Fruit fly (Drosophila melanogaster) whole organism, prepupa: ENCODE data around the gene Acp24A4.

Experiments
- CG10631 ChIP-seq: fragments of 200-800 bp; sonication (Bioruptor generic); optimal IDR thresholded peaks from 2 replicates; lab custom pipeline; 2016; ENCODE audit warnings: missing biosample characterization, missing genetic modification characterization
- CG10669 ChIP-seq: fragments of 200-800 bp; sonication (Bioruptor generic); optimal IDR thresholded peaks from 3 replicates; lab custom pipeline; 2018; ENCODE audit warnings: missing biosample characterization, mild to moderate bottlenecking, missing genetic modification characterization, moderate library complexity
- CG11762 ChIP-seq: fragments of 200-800 bp; sonication (Bioruptor generic); optimal IDR thresholded peaks from 3 replicates; lab custom pipeline; 2016; ENCODE audit warnings: missing biosample characterization, missing genetic modification characterization; ENCODE audit not compliant: insufficient read depth
- CG11902 ChIP-seq: fragments of 200-800 bp; sonication (Bioruptor generic); optimal IDR thresholded peaks from 3 replicates; lab custom pipeline; 2016; ENCODE audit warnings: missing biosample characterization, missing genetic modification characterization
- CG15336 ChIP-seq: fragments of 200-800 bp; sonication (Bioruptor generic); IDR thresholded peaks from 2 replicates; pipeline ENCODE4 v1.3.6; 2022; ENCODE audit warnings: missing biosample characterization, missing genetic modification characterization
- CG1621 ChIP-seq: fragments of 200-800 bp; sonication (Bioruptor generic); optimal IDR thresholded peaks from 3 replicates; lab custom pipeline; 2018; ENCODE audit warnings: missing biosample characterization, mild to moderate bottlenecking, missing genetic modification characterization
- CG16779 ChIP-seq: fragments of 200-800 bp; sonication (Bioruptor generic); optimal IDR thresholded peaks from 3 replicates; lab custom pipeline; 2017; ENCODE audit warnings: missing biosample characterization, mild to moderate bottlenecking, missing genetic modification characterization
- CG3032 ChIP-seq: fragments of 200-800 bp; optimal IDR thresholded peaks from 2 replicates; lab custom pipeline; 2019; ENCODE audit warnings: missing biosample characterization, mild to moderate bottlenecking, missing genetic modification characterization, moderate library complexity
- CG31627 ChIP-seq: fragments of 200-800 bp; sonication (Bioruptor generic); optimal IDR thresholded peaks from 3 replicates; lab custom pipeline; 2016; ENCODE audit warnings: missing biosample characterization, missing genetic modification characterization
- CG32006 ChIP-seq: fragments of 200-800 bp; sonication (Bioruptor generic); optimal IDR thresholded peaks from 3 replicates; lab custom pipeline; 2017; ENCODE audit warnings: missing biosample characterization, mild to moderate bottlenecking, missing genetic modification characterization
- CG34406 ChIP-seq: fragments of 200-800 bp; sonication (Bioruptor generic); optimal IDR thresholded peaks from 3 replicates; lab custom pipeline; 2016; ENCODE audit warnings: missing biosample characterization, missing genetic modification characterization
- CG4318 ChIP-seq: fragments of 200-800 bp; sonication (Bioruptor generic); optimal IDR thresholded peaks from 3 replicates; lab custom pipeline; 2017; ENCODE audit warnings: missing biosample characterization, mild to moderate bottlenecking, missing genetic modification characterization
- CG6163 ChIP-seq: fragments of 200-800 bp; sonication (Bioruptor generic); IDR thresholded peaks from 3 replicates; pipeline ENCODE4 v1.3.6; 2022; ENCODE audit warnings: missing biosample characterization, missing genetic modification characterization
- CG6276 ChIP-seq: fragments of 200-800 bp; sonication (Bioruptor generic); optimal IDR thresholded peaks from 2 replicates; lab custom pipeline; 2017; ENCODE audit warnings: missing biosample characterization, mild to moderate bottlenecking, missing genetic modification characterization
- CG6792 ChIP-seq: fragments of 200-800 bp; sonication (Bioruptor generic); optimal IDR thresholded peaks from 3 replicates; lab custom pipeline; 2016; ENCODE audit warnings: missing biosample characterization, missing genetic modification characterization
- CG6808 ChIP-seq: fragments of 200-800 bp; sonication (Bioruptor generic); optimal IDR thresholded peaks from 3 replicates; lab custom pipeline; 2017; ENCODE audit warnings: missing biosample characterization, missing genetic modification characterization, mild to moderate bottlenecking, moderate library complexity, missing genetic modification reagents
- CG6854 ChIP-seq: fragments of 200-800 bp; sonication (Bioruptor generic); optimal IDR thresholded peaks from 2 replicates; lab custom pipeline; 2017; ENCODE audit warnings: missing biosample characterization, mild to moderate bottlenecking, missing genetic modification characterization
- CG7368 ChIP-seq: fragments of 200-800 bp; sonication (Bioruptor generic); optimal IDR thresholded peaks from 3 replicates; lab custom pipeline; 2016; ENCODE audit warnings: missing biosample characterization, missing genetic modification characterization
- CG8119 ChIP-seq: fragments of 200-800 bp; sonication (Bioruptor generic); IDR thresholded peaks from 3 replicates; pipeline ENCODE4 v1.3.6; 2022; ENCODE audit warnings: missing biosample characterization, missing genetic modification characterization
- CG8319 ChIP-seq: fragments of 200-800 bp; sonication (Bioruptor generic); optimal IDR thresholded peaks from 3 replicates; lab custom pipeline; 2016; ENCODE audit warnings: missing biosample characterization, missing genetic modification characterization
- CG8632 ChIP-seq: fragments of 200-800 bp; sonication (Bioruptor generic); optimal IDR thresholded peaks from 3 replicates; lab custom pipeline; 2016; ENCODE audit warnings: missing biosample characterization, missing genetic modification characterization
- CG9139 ChIP-seq: fragments of 200-800 bp; sonication (Bioruptor generic); optimal IDR thresholded peaks from 3 replicates; lab custom pipeline; 2017; ENCODE audit warnings: missing biosample characterization, mild to moderate bottlenecking, missing genetic modification characterization
- Eip75B ChIP-seq: fragments of 200-800 bp; sonication (Bioruptor generic); optimal IDR thresholded peaks from 3 replicates; lab custom pipeline; 2016; ENCODE audit warnings: missing biosample characterization, missing genetic modification characterization
- Eip78C ChIP-seq: fragments of 200-800 bp; sonication (Bioruptor generic); peaks from one replicate; lab custom pipeline; 2016; ENCODE audit warnings: missing biosample characterization, missing genetic modification characterization
- Eip93F ChIP-seq: fragments of 200-800 bp; sonication (Bioruptor generic); optimal IDR thresholded peaks from 2 replicates; lab custom pipeline; 2016; ENCODE audit warnings: missing biosample characterization, mild to moderate bottlenecking, missing genetic modification characterization
- Ets21C ChIP-seq: fragments of 200-800 bp; sonication (Bioruptor generic); optimal IDR thresholded peaks from 3 replicates; lab custom pipeline; 2016; ENCODE audit warnings: missing biosample characterization, missing genetic modification characterization
- Ets96B ChIP-seq: fragments of 200-800 bp; optimal IDR thresholded peaks from 2 replicates; lab custom pipeline; 2019; ENCODE audit warnings: missing biosample characterization, mild to moderate bottlenecking, missing genetic modification characterization, moderate library complexity
- Gug ChIP-seq: fragments of 200-800 bp; sonication (Bioruptor generic); IDR thresholded peaks from 2 replicates; pipeline ENCODE4 v1.3.6; 2022; ENCODE audit warnings: missing biosample characterization, missing genetic modification characterization
- Hr38 ChIP-seq: sonication (Bioruptor generic); optimal IDR thresholded peaks from 2 replicates; lab custom pipeline; 2016; ENCODE audit warnings: missing biosample characterization, missing genetic modification characterization
- Hr39 ChIP-seq: fragments of 200-800 bp; sonication (Bioruptor generic); optimal IDR thresholded peaks from 2 replicates; lab custom pipeline; 2016; ENCODE audit warnings: missing biosample characterization, missing genetic modification characterization
- Hr4 ChIP-seq: fragments of 200-800 bp; sonication (Bioruptor generic); optimal IDR thresholded peaks from 3 replicates; lab custom pipeline; 2016; ENCODE audit warnings: missing biosample characterization, missing genetic modification characterization
- Lpt ChIP-seq: fragments of 200-800 bp; sonication (Bioruptor generic); optimal IDR thresholded peaks from 3 replicates; lab custom pipeline; 2016; ENCODE audit warnings: missing biosample characterization, missing genetic modification characterization
- OdsH ChIP-seq: fragments of 200-800 bp; sonication (Bioruptor generic); optimal IDR thresholded peaks from 3 replicates; lab custom pipeline; 2016; ENCODE audit warnings: missing biosample characterization, missing genetic modification characterization
- Smox ChIP-seq: fragments of 200-800 bp; sonication (Bioruptor generic); optimal IDR thresholded peaks from 3 replicates; lab custom pipeline; 2016; ENCODE audit warnings: missing biosample characterization, missing genetic modification characterization
- Sox102F ChIP-seq: fragments of 200-800 bp; sonication (Bioruptor generic); optimal IDR thresholded peaks from 2 replicates; lab custom pipeline; 2016; ENCODE audit warnings: missing biosample characterization, mild to moderate bottlenecking, missing genetic modification characterization
- Sox14 ChIP-seq: fragments of 200-800 bp; sonication (Bioruptor generic); optimal IDR thresholded peaks from 3 replicates; lab custom pipeline; 2016; ENCODE audit warnings: missing biosample characterization, missing genetic modification characterization
- Sox15 ChIP-seq: fragments of 200-800 bp; sonication (Bioruptor generic); optimal IDR thresholded peaks from 3 replicates; lab custom pipeline; 2016; ENCODE audit warnings: missing biosample characterization, missing genetic modification characterization
- cyc ChIP-seq: fragments of 200-800 bp; sonication (Bioruptor generic); optimal IDR thresholded peaks from 3 replicates; lab custom pipeline; 2016; ENCODE audit warnings: missing biosample characterization, missing genetic modification characterization
- dac ChIP-seq: fragments of 200-800 bp; sonication (Bioruptor generic); optimal IDR thresholded peaks from 2 replicates; lab custom pipeline; 2017; ENCODE audit warnings: missing biosample characterization, mild to moderate bottlenecking, missing genetic modification characterization
- dsx ChIP-seq: fragments of 200-800 bp; optimal IDR thresholded peaks from 3 replicates; lab custom pipeline; 2019; ENCODE audit warnings: missing biosample characterization, mild to moderate bottlenecking, missing genetic modification characterization, moderate library complexity; ENCODE audit not compliant: poor library complexity, severe bottlenecking
- esn ChIP-seq: fragments of 200-800 bp; sonication (Bioruptor generic); optimal IDR thresholded peaks from 2 replicates; lab custom pipeline; 2016; ENCODE audit warnings: missing biosample characterization, mild to moderate bottlenecking, missing genetic modification characterization, moderate library complexity
- fd59A ChIP-seq: fragments of 200-800 bp; sonication (Bioruptor generic); optimal IDR thresholded peaks from 2 replicates; lab custom pipeline; 2017; ENCODE audit warnings: missing biosample characterization, mild to moderate bottlenecking, missing genetic modification characterization, missing genetic modification reagents
- fd85E ChIP-seq: fragments of 200-800 bp; sonication (Bioruptor generic); optimal IDR thresholded peaks from 3 replicates; lab custom pipeline; 2016; ENCODE audit warnings: missing biosample characterization, missing genetic modification characterization
- lz ChIP-seq: fragments of 200-800 bp; sonication (Bioruptor generic); optimal IDR thresholded peaks from 3 replicates; lab custom pipeline; 2016; ENCODE audit warnings: missing biosample characterization, missing genetic modification characterization
- pdm3 ChIP-seq: fragments of 200-800 bp; sonication (Bioruptor generic); optimal IDR thresholded peaks from 3 replicates; lab custom pipeline; 2016; ENCODE audit warnings: missing biosample characterization, missing genetic modification characterization
- salr ChIP-seq, 2 experiments: fragments of 200-800 bp; sonication (Bioruptor generic); optimal IDR thresholded peaks; 3 replicates each; lab custom pipeline; 2016 to 2018; ENCODE audit warnings: missing biosample characterization in 2 of 2, missing genetic modification characterization in 2 of 2, mild to moderate bottlenecking in 1 of 2
- spab ChIP-seq: fragments of 200-800 bp; sonication (Bioruptor generic); optimal IDR thresholded peaks from 2 replicates; lab custom pipeline; 2017; ENCODE audit warnings: missing biosample characterization, mild to moderate bottlenecking, missing genetic modification characterization, missing genetic modification reagents
- ss ChIP-seq, 2 experiments: fragments of 200-800 bp; sonication (Bioruptor generic); optimal IDR thresholded peaks; 2 replicates in 1 of 2; 3 replicates in 1 of 2; lab custom pipeline; 2017 to 2018; ENCODE audit warnings: mild to moderate bottlenecking in 2 of 2, missing biosample characterization in 2 of 2, missing genetic modification characterization in 2 of 2, moderate library complexity in 1 of 2
- svp ChIP-seq: fragments of 200-800 bp; sonication (Bioruptor generic); peaks from one replicate; lab custom pipeline; 2016; ENCODE audit warnings: missing biosample characterization, missing genetic modification characterization
- topi ChIP-seq: fragments of 200-800 bp; sonication (Bioruptor generic); optimal IDR thresholded peaks from 3 replicates; lab custom pipeline; 2016; ENCODE audit warnings: missing biosample characterization, missing genetic modification characterization
- vri ChIP-seq: fragments of 200-800 bp; sonication (Bioruptor generic); optimal IDR thresholded peaks from 3 replicates; lab custom pipeline; 2016; ENCODE audit warnings: missing biosample characterization, mild to moderate bottlenecking, missing genetic modification characterization

Gene Acp24A4

dm6 chr2L:3657349-3658142 lies 36.2 kb downstream of the Acp24A4 start:
- TF ChIP-seq svp (GFP tag; lab: Kevin White, UChicago) (no peak), CG8119 (peak; percentile 75), Smox (no peak), dac (GFP tag; lab: Kevin White, UChicago) (no peak), CG10631 (GFP tag; lab: Kevin White, UChicago) (peak; percentile 32), Gug (0 out of 2 replicates have a peak, but pooled peaks have one; percentile 8), CG10669 (GFP tag; lab: Kevin White, UChicago) (no peak), CG6792 (GFP tag; lab: Kevin White, UChicago) (no peak), CG4318 (peak; percentile 0), CG9139 (no peak), Eip78C (peak; percentile 60), CG6276 (GFP tag; lab: Kevin White, UChicago) (no peak), Ets96B (peak; percentile 22), Eip93F (GFP tag; lab: Kevin White, UChicago) (no peak), CG11902 (GFP tag; lab: Kevin White, UChicago) (no peak), CG6163 (GFP tag; lab: Robert Waterston, UW) (0 out of 3 replicates have a peak, but pooled peaks have one; percentile 17), CG6808 (GFP tag; lab: Kevin White, UChicago) (no peak), Lpt (GFP tag; lab: Kevin White, UChicago) (peak; percentile 8), CG3032 (tag; lab: Kevin White, UChicago) (peak; percentile 28), fd85E (no peak), salr (GFP tag; optimal IDR thresholded peaks at IDR 0.05; lab: Kevin White, UChicago) (no peak), dsx (GFP tag; lab: Kevin White, UChicago) (no peak), cyc (GFP tag; lab: Kevin White, UChicago) (peak; percentile 50), lz (peak; percentile 34), Hr39 (peak; percentile 53), CG32006 (GFP tag; lab: Kevin White, UChicago) (peak; percentile 62), Eip75B (GFP tag; lab: Kevin White, UChicago) (no peak), OdsH (GFP tag; lab: Kevin White, UChicago) (peak; percentile 18), CG31627 (GFP tag; lab: Kevin White, UChicago) (peak; percentile 59), spab (GFP tag; lab: Kevin White, UChicago) (peak; percentile 3), CG11762 (no peak), Ets21C (GFP tag; lab: Kevin White, UChicago) (peak; percentile 1), ss (GFP tag; optimal IDR thresholded peaks at IDR 0.05; lab: Kevin White, UChicago) (no peak), pdm3 (GFP tag; lab: Kevin White, UChicago) (no peak), CG6854 (GFP tag; lab: Kevin White, UChicago) (no peak), esn (GFP tag; lab: Kevin White, UChicago) (peak; percentile 19), vri (GFP tag; lab: Kevin White, UChicago) (no peak), CG8319 (no peak), Sox102F (GFP tag; lab: Kevin White, UChicago) (no peak), CG16779 (tag; lab: Kevin White, UChicago) (no peak), CG15336 (GFP tag; lab: Robert Waterston, UW) (peak; percentile 60), topi (GFP tag; lab: Kevin White, UChicago) (peak; percentile 18), CG1621 (tag; lab: Kevin White, UChicago) (no peak), fd59A (GFP tag; lab: Kevin White, UChicago) (no peak), Sox14 (GFP tag; lab: Kevin White, UChicago) (no peak), Sox15 (GFP tag; lab: Kevin White, UChicago) (no peak), CG34406 (GFP tag; lab: Kevin White, UChicago) (no peak), CG8632 (GFP tag; lab: Kevin White, UChicago) (no peak), Hr38 (GFP tag; lab: Kevin White, UChicago) (no peak), CG7368 (GFP tag; lab: Kevin White, UChicago) (no peak), Hr4 (GFP tag; lab: Kevin White, UChicago) (peak; percentile 33)
